Comparison of ENCODE assay signal across 3 worm cellular contexts in genomic region chrII:15014380-15014779, ce11.
A peak's percentile ranks its signal among the peaks of the same experiment; 100 is the strongest.
TF ChIP-seq lines count a peak whose summit lies in the region.

TSS of gene Y53F4B.51 (minus strand) at chrII:15014442.

TF ChIP-seq in whole organism, L1 larva, 84 proteins besides CTCF, POLR2A, EP300 and RAD21:
- TF ChIP-seq fkh-10 (GFP tag; optimal IDR thresholded peaks at IDR 0.05; lab: Kevin White, UChicago) = peak; percentile 74
- TF ChIP-seq unc-130 (tag; optimal IDR thresholded peaks at IDR 0.05; lab: Kevin White, UChicago) = no peak
- peak; percentile 46 for TF ChIP-seq lin-14 (GFP tag; optimal IDR thresholded peaks at IDR 0.05; lab: Kevin White, UChicago)

TF ChIP-seq in whole organism, L4 larva, 104 proteins besides CTCF, POLR2A, EP300 and RAD21:
- TF ChIP-seq fkh-10 (GFP tag; optimal IDR thresholded peaks at IDR 0.05; lab: Kevin White, UChicago) = peak; percentile 79
- no peak for TF ChIP-seq hlh-11 (tag; optimal IDR thresholded peaks at IDR 0.05; lab: Kevin White, UChicago)
- TF ChIP-seq F37D6.2 (tag; optimal IDR thresholded peaks at IDR 0.05; lab: Kevin White, UChicago) = no peak
- TF ChIP-seq php-3 (GFP tag; IDR thresholded peaks at IDR 0.05; lab: Robert Waterston, UW) = no peak
- peak in 1 of 2 experiments; percentile 60 for TF ChIP-seq unc-62 (GFP tag; optimal IDR thresholded peaks at IDR 0.05 in 1 of 2; lab: Kevin White, UChicago)
- TF ChIP-seq unc-62 (tag; optimal IDR thresholded peaks at IDR 0.05; lab: Kevin White, UChicago) = no peak
- TF ChIP-seq hmg-1.1 (GFP tag; IDR thresholded peaks at IDR 0.05; lab: Robert Waterston, UW) = no peak

TF ChIP-seq in whole organism, late embryonic, 69 proteins besides CTCF, POLR2A, EP300 and RAD21:
- TF ChIP-seq F13H6.1 (tag; optimal IDR thresholded peaks at IDR 0.05; lab: Kevin White, UChicago) (no peak), pat-9 (tag; optimal IDR thresholded peaks at IDR 0.05; lab: Kevin White, UChicago) (no peak), unc-42 (tag; optimal IDR thresholded peaks at IDR 0.05; lab: Kevin White, UChicago) (peak; percentile 45), ceh-22 (tag; optimal IDR thresholded peaks at IDR 0.05; lab: Kevin White, UChicago) (no peak), zip-5 (tag; optimal IDR thresholded peaks at IDR 0.05; lab: Kevin White, UChicago) (no peak)

Comparison
In these comparisons a context has a peak if more than half of its experiments do, and no peak if none do; other contexts are left out.
1. Of the 29 proteins assayed by ChIP-seq in both whole organism, L4 larva and whole organism, L1 larva: peak only in whole organism, L4 larva: none; only in whole organism, L1 larva: none; in both: fkh-10; in neither: 27; mixed calls (peak in some experiments, not most) for 1.